Worm (Caenorhabditis elegans): ENCODE results near the gene gly-1.

Gene gly-1

ce11 chrII:10872541-10872940, 29.5 kb downstream of the gly-1 start, which contains the start of the genes cyn-4 and copz-1 (continued):
- no peak for TF ChIP-seq aptf-3 (GFP tag; IDR thresholded peaks at IDR 0.05)
- TF ChIP-seq F22D6.2 (tag; optimal IDR thresholded peaks at IDR 0.05): no peak
- no peak for TF ChIP-seq atf-7 (tag; optimal IDR thresholded peaks at IDR 0.05)
- TF ChIP-seq aptf-2 (GFP tag; conservative IDR thresholded peaks at IDR 0.05): peak; percentile 71; the same call in 1 of the 2 replicates
- no peak for TF ChIP-seq K11D2.4 (GFP tag; IDR thresholded peaks at IDR 0.05)
- no peak for TF ChIP-seq sptf-2 (GFP tag; optimal IDR thresholded peaks at IDR 0.05)
- peak; percentile 6 for TF ChIP-seq ztf-18 (tag; optimal IDR thresholded peaks at IDR 0.05)
- no peak for TF ChIP-seq B0035.1 (tag; optimal IDR thresholded peaks at IDR 0.05)
- no peak for TF ChIP-seq unc-62 (GFP tag; optimal IDR thresholded peaks at IDR 0.05)
- no peak for TF ChIP-seq mes-4 (tag; optimal IDR thresholded peaks at IDR 0.05)
- peak in 1 of 2 experiments; percentile 72 for TF ChIP-seq let-607 (tag; optimal IDR thresholded peaks at IDR 0.05)
- peak; percentile 59 for TF ChIP-seq lin-54 (GFP tag; optimal IDR thresholded peaks at IDR 0.05)
- no peak for TF ChIP-seq F57C9.4 (tag; optimal IDR thresholded peaks at IDR 0.05)
- TF ChIP-seq ekl-4 (GFP tag; IDR thresholded peaks at IDR 0.05): 0 out of 2 replicates have a peak, but pooled peaks have one; percentile 37
- no peak for TF ChIP-seq hrde-1 (tag; optimal IDR thresholded peaks at IDR 0.05; ENCODE audit: borderline replicate concordance)
- no peak for TF ChIP-seq rpc-1 (optimal IDR thresholded peaks at IDR 0.05)
- no peak for TF ChIP-seq rpc-1 (tag; optimal IDR thresholded peaks at IDR 0.05)
- TF ChIP-seq B0336.3 (GFP tag; IDR thresholded peaks at IDR 0.05): no peak
- peak; percentile 67 for TF ChIP-seq mcd-1 (GFP tag; IDR thresholded peaks at IDR 0.05)
- TF ChIP-seq akir-1 (GFP tag; optimal IDR thresholded peaks at IDR 0.05): no peak
- TF ChIP-seq madf-6 (GFP tag; IDR thresholded peaks at IDR 0.05): peak; percentile 75; the same call in 1 of the 2 replicates
- TF ChIP-seq lir-1 (GFP tag; conservative IDR thresholded peaks at IDR 0.05): no peak
- TF ChIP-seq nfyb-1 (GFP tag; IDR thresholded peaks at IDR 0.05): no peak; the same call in 1 of the 2 replicates
- TF ChIP-seq nfya-1 (tag; optimal IDR thresholded peaks at IDR 0.05; ENCODE audit: borderline replicate concordance, insufficient read depth): no peak
- no peak for TF ChIP-seq T26A5.8 (tag; optimal IDR thresholded peaks at IDR 0.05)
- no peak for TF ChIP-seq tlf-1 (GFP tag; optimal IDR thresholded peaks at IDR 0.05)
- no peak for TF ChIP-seq pbrm-1 (GFP tag; IDR thresholded peaks at IDR 0.05)
- TF ChIP-seq lag-1 (GFP tag; IDR thresholded peaks at IDR 0.05): no peak
- peak; percentile 61 for TF ChIP-seq snpc-3.4 (tag; optimal IDR thresholded peaks at IDR 0.05)
- no peak for TF ChIP-seq ztf-6 (GFP tag; IDR thresholded peaks at IDR 0.05)
- peak; percentile 83 for TF ChIP-seq unc-130 (GFP tag; optimal IDR thresholded peaks at IDR 0.05)
- peak; percentile 33 for TF ChIP-seq him-1 (tag; optimal IDR thresholded peaks at IDR 0.05)
- peak; percentile 5 for TF ChIP-seq pha-4 (tag; optimal IDR thresholded peaks at IDR 0.05)
- peak; percentile 13 for TF ChIP-seq snpc-4 (GFP tag; optimal IDR thresholded peaks at IDR 0.05)
- TF ChIP-seq snpc-4 (tag; optimal IDR thresholded peaks at IDR 0.05): peak in 3 of 4 experiments; percentile 24 to 51 (median 47)
- TF ChIP-seq madf-10 (tag; optimal IDR thresholded peaks at IDR 0.05): peak; percentile 58
- 0 out of 2 replicates have a peak, but pooled peaks have one; percentile 49 for TF ChIP-seq ztf-28 (GFP tag; IDR thresholded peaks at IDR 0.05)
- no peak for TF ChIP-seq hmg-1.2 (GFP tag; IDR thresholded peaks at IDR 0.05)
- no peak for TF ChIP-seq ceh-58 (GFP tag; IDR thresholded peaks at IDR 0.05)
- peak; percentile 93 for TF ChIP-seq F33H1.4 (GFP tag; IDR thresholded peaks at IDR 0.05)
- 0 out of 2 replicates have a peak, but pooled peaks have one; percentile 64 for TF ChIP-seq let-526 (GFP tag; IDR thresholded peaks at IDR 0.05)
- TF ChIP-seq egl-44 (GFP tag; IDR thresholded peaks at IDR 0.05): peak; percentile 52; the same call in 1 of the 2 replicates
- no peak for TF ChIP-seq ceh-79 (tag; optimal IDR thresholded peaks at IDR 0.05)
- TF ChIP-seq lin-26 (GFP tag; IDR thresholded peaks at IDR 0.05): no peak
- no peak for TF ChIP-seq F57A8.1 (GFP tag; optimal IDR thresholded peaks at IDR 0.05)
- peak; percentile 55 for TF ChIP-seq lin-40 (tag; optimal IDR thresholded peaks at IDR 0.05)
- no peak for TF ChIP-seq die-1 (tag; optimal IDR thresholded peaks at IDR 0.05)
- no peak for TF ChIP-seq F10E7.11 (tag; optimal IDR thresholded peaks at IDR 0.05)
- no peak for TF ChIP-seq ztf-22 (GFP tag; optimal IDR thresholded peaks at IDR 0.05)
